Worm (Caenorhabditis elegans): Measurements from ENCODE around the gene lipl-5.

The lipl-5 gene

DNA sequence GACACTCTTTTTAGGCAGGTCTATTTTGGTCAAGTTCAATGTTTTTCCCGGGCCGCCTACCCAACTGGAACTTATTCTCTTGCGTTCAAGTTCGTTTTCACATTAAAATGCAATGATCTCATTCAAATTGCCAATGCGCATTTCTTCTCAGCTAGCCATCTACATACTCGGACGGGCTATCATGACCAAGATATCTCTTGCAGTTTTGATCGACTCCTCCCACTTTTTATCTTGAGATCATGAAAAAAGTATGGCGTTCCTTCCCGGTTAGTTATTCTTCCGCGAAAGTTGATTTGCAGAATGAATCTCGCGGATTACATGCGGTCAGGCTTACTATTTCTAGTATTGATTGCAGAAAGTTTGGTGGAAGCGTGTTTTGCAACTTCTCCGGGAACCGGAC is 48.4 kb downstream of the lipl-5 start, which contains the start of gene B0554.2:
Gene B0554.2 (plus strand): TSS at position 301 of the 400 bp plus-strand sequence.
- TF ChIP-seq madf-10 (tag; optimal IDR thresholded peaks at IDR 0.05) (no peak), nhr-80 (tag; optimal IDR thresholded peaks at IDR 0.05) (no peak), C06A6.2 (GFP tag; conservative IDR thresholded peaks at IDR 0.05) (no peak), snpc-3.4 (tag; optimal IDR thresholded peaks at IDR 0.05) (no peak), lin-26 (GFP tag; IDR thresholded peaks at IDR 0.05) (no peak), attf-5 (GFP tag; optimal IDR thresholded peaks at IDR 0.05) (no peak), mxl-1 (tag; optimal IDR thresholded peaks at IDR 0.05) (no peak), ceh-79 (tag; optimal IDR thresholded peaks at IDR 0.05) (no peak), snpc-1.3 (tag; optimal IDR thresholded peaks at IDR 0.05; ENCODE audit: insufficient read depth) (no peak), rpc-1 (optimal IDR thresholded peaks at IDR 0.05) (no peak), rpc-1 (tag; optimal IDR thresholded peaks at IDR 0.05) (no peak)

Measured in whole organism, young adult.